Worm (Caenorhabditis elegans) whole organism, early embryonic: ENCODE data around the gene F44D12.8.

ENCODE experiments used
- B0310.2 ChIP-seq: sonication (generic microtip); optimal IDR thresholded peaks from 2 replicates; lab custom pipeline; 2016; ENCODE audit warnings: mild to moderate bottlenecking, missing genetic modification characterization, missing compliant biosample characterization
- F13C5.2 ChIP-seq: sonication (generic microtip); optimal IDR thresholded peaks from 2 replicates; lab custom pipeline; 2017; ENCODE audit warnings: mild to moderate bottlenecking, missing genetic modification characterization, inconsistent platforms, missing compliant biosample characterization
- aly-1 ChIP-seq: sonication (generic microtip); optimal IDR thresholded peaks from 2 replicates; lab custom pipeline; 2016; ENCODE audit warnings: missing genetic modification characterization, missing compliant biosample characterization
- ama-1 ChIP-seq: fragments of 150-350 bp; optimal IDR thresholded peaks from 2 replicates; lab custom pipeline; 2014
- ceh-13 ChIP-seq: fragments of 200-800 bp; sonication (Bioruptor generic); optimal IDR thresholded peaks from 2 replicates; lab custom pipeline; 2018; ENCODE audit warnings: mild to moderate bottlenecking, missing genetic modification characterization, missing compliant biosample characterization
- ceh-36 ChIP-seq: sonication (generic microtip); optimal IDR thresholded peaks from 2 replicates; lab custom pipeline; 2016; ENCODE audit warnings: missing genetic modification characterization, inconsistent platforms, missing compliant biosample characterization
- ets-7 ChIP-seq: sonication (generic microtip); optimal IDR thresholded peaks from 2 replicates; lab custom pipeline; 2016; ENCODE audit warnings: missing genotype, missing genetic modification characterization, missing compliant biosample characterization
- flt-1 ChIP-seq: fragments of 200-800 bp; sonication (Bioruptor generic); IDR thresholded peaks from 2 replicates; pipeline ENCODE4 v1.3.6; 2022; ENCODE audit warnings: missing genetic modification characterization, missing compliant biosample characterization
- hmbx-1 ChIP-seq: sonication (generic microtip); optimal IDR thresholded peaks from 2 replicates; lab custom pipeline; 2016; ENCODE audit warnings: mild to moderate bottlenecking, missing genetic modification characterization, missing compliant biosample characterization
- hmg-4 ChIP-seq: fragments of 200-800 bp; sonication (Bioruptor generic); optimal IDR thresholded peaks from 2 replicates; lab custom pipeline; 2018; ENCODE audit warnings: mild to moderate bottlenecking, missing genetic modification characterization, missing compliant biosample characterization
- hnd-1 ChIP-seq: sonication (generic microtip); optimal IDR thresholded peaks from 2 replicates; lab custom pipeline; 2016; ENCODE audit warnings: missing genetic modification characterization, missing compliant biosample characterization
- pes-1 ChIP-seq: fragments of 200-800 bp; sonication (Bioruptor generic); IDR thresholded peaks from 2 replicates; pipeline ENCODE4 v1.3.6; 2022; ENCODE audit warnings: missing genetic modification reagents, missing genetic modification characterization, missing compliant biosample characterization
- scrt-1 ChIP-seq: fragments of 200-800 bp; sonication (Bioruptor generic); IDR thresholded peaks from 2 replicates; pipeline ENCODE4 v1.3.6; 2022; ENCODE audit warnings: missing genetic modification characterization, missing compliant biosample characterization
- sea-1 ChIP-seq: fragments of 200-800 bp; sonication (Bioruptor generic); conservative IDR thresholded peaks from 2 replicates; pipeline ENCODE4 v1.3.6; 2022; ENCODE audit warnings: missing genetic modification characterization, missing compliant biosample characterization
- tbx-11 ChIP-seq: fragments of 200-800 bp; sonication (Bioruptor generic); IDR thresholded peaks from 2 replicates; pipeline ENCODE4 v1.3.6; 2022; ENCODE audit warnings: missing genetic modification characterization, missing compliant biosample characterization
- tbx-37 ChIP-seq: fragments of 200-800 bp; sonication (Bioruptor generic); conservative IDR thresholded peaks from 2 replicates; pipeline ENCODE4 v1.3.6; 2022; ENCODE audit warnings: missing genetic modification reagents, missing genetic modification characterization, missing compliant biosample characterization
- tra-4 ChIP-seq: sonication (generic microtip); optimal IDR thresholded peaks from 2 replicates; lab custom pipeline; 2017; ENCODE audit warnings: missing genetic modification characterization, missing compliant biosample characterization

Gene F44D12.8

DNA sequence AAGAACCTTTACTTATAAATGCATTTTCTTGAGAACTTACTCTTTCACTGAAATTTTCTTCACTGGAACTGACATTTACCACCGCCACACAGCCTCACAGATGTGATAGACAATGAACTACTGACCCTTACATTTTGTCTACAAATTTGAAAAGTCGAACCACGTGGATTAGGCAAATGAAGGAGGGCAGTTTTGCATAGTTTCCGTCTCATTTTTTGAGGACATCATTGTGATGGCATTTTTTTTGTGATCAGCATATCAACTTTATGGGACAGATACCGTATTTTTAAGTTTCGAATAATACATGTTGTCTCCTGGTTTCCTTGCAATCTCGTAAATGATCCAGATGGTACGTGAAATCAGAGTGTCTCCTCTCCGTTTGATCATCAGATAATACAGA lies 49.4 kb downstream of the F44D12.8 start, which contains the start of gene W01B6.3:
Gene W01B6.3, minus strand, starts transcription at position 101 of the 400 bp plus-strand sequence.
- TF ChIP-seq pes-1 = no peak
- TF ChIP-seq sea-1 = no peak
- TF ChIP-seq hnd-1 (tag; lab: Kevin White, UChicago) = no peak
- TF ChIP-seq scrt-1 (GFP tag; lab: Robert Waterston, UW) = no peak
- TF ChIP-seq tra-4 (tag; lab: Kevin White, UChicago) = no peak
- TF ChIP-seq ama-1 (lab: Kevin White, UChicago) = no peak
- TF ChIP-seq ceh-13 (GFP tag; lab: Kevin White, UChicago) = no peak
- no peak for TF ChIP-seq aly-1 (tag; lab: Kevin White, UChicago)
- no peak for TF ChIP-seq tbx-11 (GFP tag; lab: Robert Waterston, UW)
- no peak for TF ChIP-seq tbx-37 (GFP tag; lab: Robert Waterston, UW)
- no peak for TF ChIP-seq F13C5.2 (tag; lab: Kevin White, UChicago)
- no peak for TF ChIP-seq ceh-36 (tag; lab: Kevin White, UChicago)
- no peak for TF ChIP-seq hmg-4 (GFP tag; lab: Kevin White, UChicago)
- no peak for TF ChIP-seq ets-7 (tag; lab: Kevin White, UChicago)
- no peak for TF ChIP-seq flt-1
- TF ChIP-seq B0310.2 (tag; lab: Kevin White, UChicago) = no peak
- TF ChIP-seq hmbx-1 (tag; lab: Kevin White, UChicago) = no peak
